Worm (Caenorhabditis elegans): ENCODE data around the gene F09C8.2.

DNA sequence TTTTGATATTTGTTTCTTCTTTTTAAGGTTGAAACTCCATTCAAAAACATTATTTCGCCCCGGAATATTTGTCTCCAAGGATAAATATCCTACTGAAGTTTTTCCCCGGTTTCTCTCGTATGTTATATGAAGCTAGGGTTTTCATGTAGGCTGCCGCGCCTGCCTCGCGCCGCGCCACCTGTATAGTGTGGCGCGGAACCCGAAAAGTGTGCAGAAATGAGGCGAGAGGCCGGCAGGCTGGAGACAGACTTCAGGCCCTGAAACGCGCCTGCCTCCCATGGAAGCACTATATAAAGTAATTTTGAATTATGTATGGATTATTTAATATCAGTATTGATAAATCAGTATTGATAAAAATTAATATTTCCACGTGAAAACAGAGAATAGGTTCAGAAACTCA, 22.0 kb downstream of the F09C8.2 start:
- TF ChIP-seq hlh-11 (tag; optimal IDR thresholded peaks at IDR 0.05) (no peak), ces-1 (GFP tag; optimal IDR thresholded peaks at IDR 0.05) (no peak), snpc-4 (tag; optimal IDR thresholded peaks at IDR 0.05) (no peak), cey-2 (tag; optimal IDR thresholded peaks at IDR 0.05; ENCODE audit: borderline replicate concordance, insufficient read depth) (no peak), lin-13 (GFP tag; optimal IDR thresholded peaks at IDR 0.05) (no peak), ztf-11 (tag; optimal IDR thresholded peaks at IDR 0.05) (no peak), pha-4 (GFP tag; IDR thresholded peaks at IDR 0.05) (no peak), pha-4 (tag; optimal IDR thresholded peaks at IDR 0.05) (no peak), fkh-10 (GFP tag; optimal IDR thresholded peaks at IDR 0.05) (no peak), F37D6.2 (tag; optimal IDR thresholded peaks at IDR 0.05) (no peak), ama-1 (optimal IDR thresholded peaks at IDR 0.05) (no peak)
